Worm (Caenorhabditis elegans) whole organism, L4 larva: ENCODE results near the gene Y24D9A.7.
A peak's percentile ranks its signal among the peaks of the same experiment; 100 is the strongest.

Source experiments
- F10B5.3 ChIP-seq: sonication (generic microtip); optimal IDR thresholded peaks from 2 replicates; lab custom pipeline; 2016; ENCODE audit warnings: mild to moderate bottlenecking, missing genetic modification characterization, missing compliant biosample characterization
- R02D3.7 ChIP-seq: fragments of 150-350 bp; sonication (generic microtip); optimal IDR thresholded peaks from 3 replicates; lab custom pipeline; 2014; ENCODE audit warnings: missing biosample characterization, missing genetic modification characterization
- T20F7.1 ChIP-seq: fragments of 200-800 bp; sonication (Bioruptor generic); optimal IDR thresholded peaks from 2 replicates; lab custom pipeline; 2018; ENCODE audit warnings: mild to moderate bottlenecking, missing genetic modification characterization, missing compliant biosample characterization
- T26A8.4 ChIP-seq: fragments of 200-800 bp; sonication (Bioruptor generic); IDR thresholded peaks from 2 replicates; pipeline ENCODE4 v1.3.6; 2022; ENCODE audit warnings: missing genetic modification characterization, missing compliant biosample characterization
- Y5F2A.4 ChIP-seq: fragments of 200-800 bp; sonication (Bioruptor generic); optimal IDR thresholded peaks from 2 replicates; lab custom pipeline; 2018; ENCODE audit warnings: mild to moderate bottlenecking, missing genetic modification characterization, missing compliant biosample characterization
- ZK337.2 ChIP-seq: fragments of 200-800 bp; sonication (Bioruptor generic); IDR thresholded peaks from 2 replicates; pipeline ENCODE4 v1.3.6; 2022; ENCODE audit warnings: missing genetic modification reagents, missing genetic modification characterization, missing compliant biosample characterization
- ZK546.5 ChIP-seq, 2 experiments: sonication (generic microtip); optimal IDR thresholded peaks; 2 replicates each; lab custom pipeline; 2017; ENCODE audit warnings: missing biosample characterization in 2 of 2, missing genetic modification characterization in 2 of 2
- aha-1 ChIP-seq: fragments of 150-350 bp; peaks from one replicate; lab custom pipeline; 2014; ENCODE audit warnings: missing biosample characterization, missing genetic modification characterization
- ama-1 ChIP-seq: fragments of 150-350 bp; optimal IDR thresholded peaks from 2 replicates; lab custom pipeline; 2014; ENCODE audit warnings: inconsistent platforms, mixed read lengths
- arid-1 ChIP-seq: fragments of 200-800 bp; sonication (Bioruptor generic); conservative IDR thresholded peaks from 2 replicates; pipeline ENCODE4 v1.3.6; 2022; ENCODE audit warnings: missing genetic modification reagents, missing genetic modification characterization, missing compliant biosample characterization
- attf-4 ChIP-seq: sonication (generic microtip); optimal IDR thresholded peaks from 3 replicates; lab custom pipeline; 2017; ENCODE audit warnings: missing biosample characterization, missing genetic modification characterization
- ceh-20 ChIP-seq: fragments of 200-800 bp; sonication (Bioruptor generic); IDR thresholded peaks from 2 replicates; pipeline ENCODE4 v1.3.6; 2022; ENCODE audit warnings: missing genetic modification reagents, missing genetic modification characterization, missing compliant biosample characterization
- ceh-62 ChIP-seq: sonication (generic microtip); optimal IDR thresholded peaks from 2 replicates; lab custom pipeline; 2017; ENCODE audit warnings: missing biosample characterization, missing genetic modification characterization
- ces-1 ChIP-seq: fragments of 150-350 bp; sonication (generic microtip); optimal IDR thresholded peaks from 4 replicates; lab custom pipeline; 2014; ENCODE audit warnings: missing biosample characterization, missing genetic modification reagents, missing genetic modification characterization
- ctbp-1 ChIP-seq: fragments of 200-800 bp; sonication (Bioruptor generic); IDR thresholded peaks from 2 replicates; pipeline ENCODE4 v1.3.6; 2022; ENCODE audit warnings: missing genetic modification reagents, missing genetic modification characterization, missing compliant biosample characterization
- daf-8 ChIP-seq: fragments of 200-800 bp; sonication (Bioruptor generic); IDR thresholded peaks from 2 replicates; pipeline ENCODE4 v1.3.6; 2022; ENCODE audit warnings: missing genetic modification characterization, missing compliant biosample characterization
- dmd-6 ChIP-seq: fragments of 200-800 bp; sonication (Bioruptor generic); IDR thresholded peaks from 2 replicates; pipeline ENCODE4 v1.3.6; 2022; ENCODE audit warnings: missing genetic modification reagents, missing genetic modification characterization, missing compliant biosample characterization
- dmd-9 ChIP-seq: fragments of 200-800 bp; sonication (Bioruptor generic); IDR thresholded peaks from 2 replicates; pipeline ENCODE4 v1.3.6; 2022; ENCODE audit warnings: missing genetic modification reagents, missing genetic modification characterization, missing compliant biosample characterization
- duxl-1 ChIP-seq: sonication (generic microtip); optimal IDR thresholded peaks from 2 replicates; lab custom pipeline; 2016; ENCODE audit warnings: mild to moderate bottlenecking, missing genetic modification characterization, moderate library complexity, missing compliant biosample characterization; ENCODE audit not compliant: poor library complexity
- hmg-1.1 ChIP-seq: fragments of 200-800 bp; sonication (Bioruptor generic); IDR thresholded peaks from 2 replicates; pipeline ENCODE4 v1.3.6; 2022; ENCODE audit warnings: missing genetic modification reagents, missing genetic modification characterization, missing compliant biosample characterization
- lim-7 ChIP-seq: fragments of 200-800 bp; sonication (Bioruptor generic); IDR thresholded peaks from 2 replicates; pipeline ENCODE4 v1.3.6; 2022; ENCODE audit warnings: missing genetic modification characterization, missing compliant biosample characterization
- lin-1 ChIP-seq: fragments of 200-800 bp; sonication (Bioruptor generic); IDR thresholded peaks from 2 replicates; pipeline ENCODE4 v1.3.6; 2022; ENCODE audit warnings: missing genetic modification reagents, missing genetic modification characterization, missing compliant biosample characterization
- lin-15B ChIP-seq: fragments of 150-350 bp; sonication (generic microtip); optimal IDR thresholded peaks from 3 replicates; lab custom pipeline; 2014; ENCODE audit warnings: missing biosample characterization, missing genetic modification characterization
- lin-29 ChIP-seq: fragments of 200-800 bp; sonication (Bioruptor generic); IDR thresholded peaks from 2 replicates; pipeline ENCODE4 v1.3.6; 2022; ENCODE audit warnings: missing genetic modification reagents, missing genetic modification characterization, missing compliant biosample characterization
- lin-39 ChIP-seq: fragments of 150-350 bp; optimal IDR thresholded peaks from 2 replicates; lab custom pipeline; 2014; ENCODE audit warnings: missing biosample characterization, missing genetic modification reagents, missing genetic modification characterization
- lir-3 ChIP-seq: sonication (generic microtip); optimal IDR thresholded peaks from 2 replicates; lab custom pipeline; 2016; ENCODE audit warnings: mild to moderate bottlenecking, missing genetic modification characterization, missing compliant biosample characterization
- lsy-2 ChIP-seq, 2 experiments: fragments of 150-350 bp in 1 of 2; sonication (generic microtip) in 1 of 2; optimal IDR thresholded peaks; 2 replicates each; lab custom pipeline; 2014 to 2017; ENCODE audit warnings: missing biosample characterization in 2 of 2, missing genetic modification characterization in 2 of 2
- madf-9 ChIP-seq: fragments of 200-800 bp; sonication (Bioruptor generic); conservative IDR thresholded peaks from 2 replicates; pipeline ENCODE4 v1.3.6; 2022; ENCODE audit warnings: missing genetic modification reagents, missing genetic modification characterization, missing compliant biosample characterization
- mdt-29 ChIP-seq: fragments of 200-800 bp; sonication (Bioruptor generic); IDR thresholded peaks from 2 replicates; pipeline ENCODE4 v1.3.6; 2022; ENCODE audit warnings: missing genetic modification reagents, missing genetic modification characterization, missing compliant biosample characterization
- mep-1 ChIP-seq: fragments of 150-350 bp; sonication (generic microtip); optimal IDR thresholded peaks from 3 replicates; lab custom pipeline; 2014; ENCODE audit warnings: missing biosample characterization, missing genetic modification characterization
- nhr-10 ChIP-seq: fragments of 150-350 bp; optimal IDR thresholded peaks from 2 replicates; lab custom pipeline; 2014; ENCODE audit warnings: missing biosample characterization, missing genetic modification characterization
- nhr-102 ChIP-seq: sonication (generic microtip); optimal IDR thresholded peaks from 2 replicates; lab custom pipeline; 2016; ENCODE audit warnings: mild to moderate bottlenecking, missing genetic modification characterization, moderate library complexity, missing compliant biosample characterization
- nhr-25 ChIP-seq: sonication (generic microtip); optimal IDR thresholded peaks from 2 replicates; lab custom pipeline; 2017; ENCODE audit warnings: missing genetic modification characterization, mild to moderate bottlenecking, missing compliant biosample characterization, antibody characterized with exemption, moderate library complexity, borderline replicate concordance; ENCODE audit not compliant: insufficient read depth
- nhr-28 ChIP-seq: fragments of 150-350 bp; optimal IDR thresholded peaks from 2 replicates; lab custom pipeline; 2014; ENCODE audit warnings: missing biosample characterization, missing genetic modification characterization
- pha-4 ChIP-seq, 2 experiments: fragments of 150-350 bp in 1 of 2; fragments of 200-800 bp in 1 of 2; sonication (Bioruptor generic) in 1 of 2; IDR thresholded peaks in 1 of 2; optimal IDR thresholded peaks in 1 of 2; 2 replicates each; pipeline versions ENCODE4 v1.3.6 to Lab custom; 2014 to 2022; ENCODE audit warnings: missing genetic modification characterization in 2 of 2, missing genetic modification reagents in 2 of 2, missing biosample characterization in 1 of 2, missing compliant biosample characterization in 1 of 2
- pqm-1 ChIP-seq: sonication (generic microtip); optimal IDR thresholded peaks from 2 replicates; lab custom pipeline; 2017; ENCODE audit warnings: missing biosample characterization, missing genetic modification characterization
- rbr-2 ChIP-seq: sonication (generic microtip); optimal IDR thresholded peaks from 2 replicates; lab custom pipeline; 2016; ENCODE audit warnings: missing genotype, missing genetic modification characterization, missing compliant biosample characterization
- saeg-2 ChIP-seq: fragments of 200-800 bp; sonication (Bioruptor generic); IDR thresholded peaks from 2 replicates; pipeline ENCODE4 v1.3.6; 2022; ENCODE audit warnings: missing genetic modification reagents, missing genetic modification characterization, missing compliant biosample characterization
- snpc-4 ChIP-seq: fragments of 150-350 bp; optimal IDR thresholded peaks from 2 replicates; lab custom pipeline; 2014; ENCODE audit warnings: missing biosample characterization, missing genetic modification characterization
- spr-1 ChIP-seq: sonication (generic microtip); optimal IDR thresholded peaks from 2 replicates; lab custom pipeline; 2016; ENCODE audit warnings: mild to moderate bottlenecking, missing genetic modification characterization, missing compliant biosample characterization
- tag-97 ChIP-seq: fragments of 200-800 bp; sonication (Bioruptor generic); IDR thresholded peaks from 2 replicates; pipeline ENCODE4 v1.3.6; 2022; ENCODE audit warnings: missing genetic modification characterization, missing compliant biosample characterization
- unc-130 ChIP-seq: sonication (generic microtip); optimal IDR thresholded peaks from 2 replicates; lab custom pipeline; 2016; ENCODE audit warnings: missing genetic modification reagents, missing genetic modification characterization, missing compliant biosample characterization
- unc-39 ChIP-seq: sonication (generic microtip); optimal IDR thresholded peaks from 2 replicates; lab custom pipeline; 2017; ENCODE audit warnings: missing biosample characterization, missing genetic modification characterization
- unc-62 ChIP-seq, 3 experiments: fragments of 150-350 bp in 1 of 3; sonication (generic microtip); optimal IDR thresholded peaks in 2 of 3; peaks in 1 of 3; 1 replicate in 1 of 3; 2 replicates in 2 of 3; lab custom pipeline; 2014 to 2017; ENCODE audit warnings: missing biosample characterization in 3 of 3, missing genetic modification characterization in 3 of 3, missing genetic modification reagents in 3 of 3, missing genotype in 1 of 3
- vab-7 ChIP-seq: fragments of 200-800 bp; sonication (Bioruptor generic); IDR thresholded peaks from 2 replicates; pipeline ENCODE4 v1.3.6; 2022; ENCODE audit warnings: missing genetic modification reagents, missing genetic modification characterization, missing compliant biosample characterization
- zfp-3 ChIP-seq: fragments of 200-800 bp; sonication (Bioruptor generic); conservative IDR thresholded peaks from 2 replicates; pipeline ENCODE4 v1.3.6; 2022; ENCODE audit warnings: missing genetic modification reagents, missing genetic modification characterization, missing compliant biosample characterization
- zip-11 ChIP-seq: fragments of 200-800 bp; sonication (Bioruptor generic); IDR thresholded peaks from 2 replicates; pipeline ENCODE4 v1.3.6; 2022; ENCODE audit warnings: missing genetic modification characterization, missing compliant biosample characterization
- zip-2 ChIP-seq: fragments of 150-350 bp; optimal IDR thresholded peaks from 2 replicates; lab custom pipeline; 2014; ENCODE audit warnings: missing biosample characterization, missing genetic modification characterization
- ztf-7 ChIP-seq: fragments of 150-350 bp; optimal IDR thresholded peaks from 2 replicates; lab custom pipeline; 2014; ENCODE audit warnings: missing biosample characterization, missing genetic modification characterization

Gene Y24D9A.7

ce11 chrIV:4406054-4406539 lies 1.1 kb upstream of the Y24D9A.7 start (continued):
- TF ChIP-seq lir-3 (tag; lab: Kevin White, UChicago) (no peak), spr-1 (tag; lab: Kevin White, UChicago) (no peak), dmd-9 (GFP tag; lab: Robert Waterston, UW) (no peak), lin-39 (no peak), lin-15B (no peak), T26A8.4 (GFP tag; lab: Robert Waterston, UW) (no peak), pqm-1 (peak; percentile 31), ZK337.2 (GFP tag; lab: Robert Waterston, UW) (no peak), nhr-28 (tag; lab: Kevin White, UChicago) (peak; percentile 69), duxl-1 (no peak), Y5F2A.4 (GFP tag; lab: Kevin White, UChicago) (no peak), aha-1 (tag; lab: Kevin White, UChicago) (peak; percentile 96), unc-39 (tag; lab: Kevin White, UChicago) (no peak), nhr-102 (no peak), T20F7.1 (GFP tag; lab: Kevin White, UChicago) (peak; percentile 38), lin-1 (GFP tag; lab: Robert Waterston, UW) (peak; percentile 79), lsy-2 (tag; optimal IDR thresholded peaks at IDR 0.05; lab: Kevin White, UChicago) (peak; percentile 54 to 67), ceh-62 (tag; lab: Kevin White, UChicago) (no peak)

- TF ChIP-seq tag-97 (no peak), zfp-3 (GFP tag; lab: Robert Waterston, UW) (no peak), mdt-29 (GFP tag; lab: Robert Waterston, UW) (no peak), ztf-7 (tag; lab: Kevin White, UChicago) (no peak), dmd-6 (GFP tag; lab: Robert Waterston, UW) (no peak), lin-15B (no peak), daf-8 (no peak), zip-2 (tag; lab: Kevin White, UChicago) (no peak), hmg-1.1 (GFP tag; lab: Robert Waterston, UW) (0 out of 2 replicates have a peak, but pooled peaks have one; percentile 16), lsy-2 (tag; optimal IDR thresholded peaks at IDR 0.05; lab: Kevin White, UChicago) (peak in 1 of 2 experiments; percentile 3), snpc-4 (tag; lab: Kevin White, UChicago) (no peak), lin-29 (GFP tag; lab: Robert Waterston, UW) (no peak), unc-62 (GFP tag; optimal IDR thresholded peaks at IDR 0.05 in 1 of 2; lab: Kevin White, UChicago) (peak in 1 of 2 experiments; percentile 48), unc-62 (tag; optimal IDR thresholded peaks at IDR 0.05; lab: Kevin White, UChicago) (no peak), lim-7 (GFP tag; lab: Robert Waterston, UW) (0 out of 2 replicates have a peak, but pooled peaks have one; percentile 12), attf-4 (tag; lab: Kevin White, UChicago) (no peak), arid-1 (GFP tag; lab: Robert Waterston, UW) (no peak), T26A8.4 (GFP tag; lab: Robert Waterston, UW) (peak; percentile 31; the same call in 1 of the 2 replicates), ama-1 (peak; percentile 33), rbr-2 (tag; lab: Kevin White, UChicago) (peak; percentile 12), duxl-1 (no peak), mep-1 (peak; percentile 5), nhr-25 (tag; lab: Kevin White, UChicago) (peak; percentile 37), unc-39 (tag; lab: Kevin White, UChicago) (no peak), nhr-10 (no peak), ctbp-1 (GFP tag; lab: Robert Waterston, UW) (0 out of 2 replicates have a peak, but pooled peaks have one; percentile 41), R02D3.7 (tag; lab: Kevin White, UChicago) (no peak), vab-7 (GFP tag; lab: Robert Waterston, UW) (no peak), ceh-20 (no peak), saeg-2 (GFP tag; lab: Robert Waterston, UW) (no peak), unc-130 (GFP tag; lab: Kevin White, UChicago) (no peak), nhr-28 (tag; lab: Kevin White, UChicago) (peak; percentile 3), pha-4 (GFP tag; IDR thresholded peaks at IDR 0.05; lab: Robert Waterston, UW) (no peak), pha-4 (tag; optimal IDR thresholded peaks at IDR 0.05; lab: Kevin White, UChicago) (no peak), F10B5.3 (tag; lab: Kevin White, UChicago) (no peak), zip-11 (GFP tag; lab: Robert Waterston, UW) (no peak), madf-9 (GFP tag; lab: Robert Waterston, UW) (no peak), ces-1 (GFP tag; lab: Kevin White, UChicago) (peak; percentile 73), ZK546.5 (tag; optimal IDR thresholded peaks at IDR 0.05; lab: Kevin White, UChicago) (no peak)
Observed at ce11 chrIV:4403870-4404269, 1.1 kb downstream of the Y24D9A.7 start.
